Worm (Caenorhabditis elegans) whole organism, L2 larva: ENCODE results near the gene cnc-5.

Source experiments
- ama-1 ChIP-seq: fragments of 150-350 bp; optimal IDR thresholded peaks from 2 replicates; lab custom pipeline; 2018; ENCODE audit warnings: inconsistent platforms
- nhr-237 ChIP-seq: fragments of 150-350 bp; optimal IDR thresholded peaks from 2 replicates; lab custom pipeline; 2014; ENCODE audit warnings: missing biosample characterization, missing genetic modification characterization
- unc-55 ChIP-seq: fragments of 150-350 bp; sonication (generic microtip); optimal IDR thresholded peaks from 3 replicates; lab custom pipeline; 2014; ENCODE audit warnings: missing biosample characterization, missing genetic modification reagents, missing genetic modification characterization
- ztf-4 ChIP-seq: fragments of 150-350 bp; optimal IDR thresholded peaks from 2 replicates; lab custom pipeline; 2014; ENCODE audit warnings: missing biosample characterization, missing genetic modification characterization

DNA sequence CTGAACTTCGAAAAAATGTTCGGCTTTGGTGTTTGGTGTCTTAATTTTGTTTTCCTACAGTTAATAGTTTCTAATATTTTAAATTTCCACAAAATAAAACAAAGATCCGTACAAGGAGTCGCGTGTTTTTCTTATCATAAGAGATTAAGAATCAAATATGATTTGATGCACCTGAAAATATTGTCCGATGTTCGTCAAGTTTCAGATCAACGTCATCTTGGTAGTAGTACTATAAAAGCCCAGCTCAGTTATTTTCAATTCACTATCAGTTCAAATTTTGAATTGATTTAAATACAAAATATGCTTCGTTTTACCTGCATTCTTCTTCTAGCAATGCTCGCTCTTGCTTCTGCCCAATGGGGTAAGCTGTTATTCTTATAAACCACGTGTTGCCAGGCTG is at the start of gene cnc-5:
- TF ChIP-seq ztf-4 = no peak
- no peak for TF ChIP-seq ama-1 (lab: Kevin White, UChicago)
- TF ChIP-seq unc-55 (GFP tag; lab: Kevin White, UChicago) = no peak
- TF ChIP-seq nhr-237 (tag; lab: Kevin White, UChicago) = no peak
